Comparison of ENCODE assay signal across 6 worm cellular contexts in genomic region chrV:14548510-14548909, ce11.
TF ChIP-seq lines count a peak whose summit lies in the region.

No protein-coding gene starts in this region.

TF ChIP-seq in whole organism, L1 larva, 84 proteins besides CTCF, POLR2A, EP300 and RAD21:
- no peak for TF ChIP-seq fos-1 (tag; optimal IDR thresholded peaks at IDR 0.05; lab: Kevin White, UChicago)
- TF ChIP-seq efl-1 (optimal IDR thresholded peaks at IDR 0.05; lab: Kevin White, UChicago) = no peak
- TF ChIP-seq efl-1 (GFP tag; optimal IDR thresholded peaks at IDR 0.05 in 1 of 2; lab: Kevin White, UChicago) = peak in 1 of 2 experiments; percentile 10
- peak; percentile 17 for TF ChIP-seq mep-1 (tag; optimal IDR thresholded peaks at IDR 0.05; lab: Kevin White, UChicago)
- TF ChIP-seq blmp-1 (tag; optimal IDR thresholded peaks at IDR 0.05; lab: Kevin White, UChicago) = peak; percentile 71

TF ChIP-seq in whole organism, L2 larva, 48 proteins besides CTCF, POLR2A, EP300 and RAD21:
- TF ChIP-seq lin-13 (GFP tag; optimal IDR thresholded peaks at IDR 0.05; lab: Kevin White, UChicago) = no peak
- no peak for TF ChIP-seq blmp-1 (tag; optimal IDR thresholded peaks at IDR 0.05; lab: Kevin White, UChicago; ENCODE audit: insufficient read depth)
- TF ChIP-seq mab-5 (tag; optimal IDR thresholded peaks at IDR 0.05; lab: Kevin White, UChicago) = no peak
- TF ChIP-seq elt-3 (tag; optimal IDR thresholded peaks at IDR 0.05; lab: Kevin White, UChicago) = no peak
- no peak for TF ChIP-seq ztf-4 (tag; optimal IDR thresholded peaks at IDR 0.05; lab: Kevin White, UChicago)
- TF ChIP-seq ceh-82 (tag; optimal IDR thresholded peaks at IDR 0.05; lab: Kevin White, UChicago) = no peak
- TF ChIP-seq skn-1 (tag; optimal IDR thresholded peaks at IDR 0.05; lab: Kevin White, UChicago) = no peak
- TF ChIP-seq fos-1 (tag; optimal IDR thresholded peaks at IDR 0.05; lab: Kevin White, UChicago) = peak; percentile 16
- no peak for TF ChIP-seq dmd-4 (tag; optimal IDR thresholded peaks at IDR 0.05; lab: Kevin White, UChicago)
- TF ChIP-seq Y55F3AM.14 (GFP tag; optimal IDR thresholded peaks at IDR 0.05; lab: Kevin White, UChicago) = no peak
- peak; percentile 34 for TF ChIP-seq C34F6.9 (tag; optimal IDR thresholded peaks at IDR 0.05; lab: Kevin White, UChicago)
- TF ChIP-seq sem-4 (tag; optimal IDR thresholded peaks at IDR 0.05; lab: Kevin White, UChicago) = no peak
- TF ChIP-seq gmeb-1 (tag; optimal IDR thresholded peaks at IDR 0.05; lab: Kevin White, UChicago) = no peak
TF ChIP-seq in whole organism, L2 larva: peak in this region for 2.

TF ChIP-seq in whole organism, L3 larva, 47 proteins besides CTCF, POLR2A, EP300 and RAD21:
- TF ChIP-seq elt-1 (tag; optimal IDR thresholded peaks at IDR 0.05; lab: Kevin White, UChicago) = no peak
- peak; percentile 7 for TF ChIP-seq elt-2 (tag; optimal IDR thresholded peaks at IDR 0.05; lab: Kevin White, UChicago)
TF ChIP-seq in whole organism, L3 larva: peak in this region for 1.

TF ChIP-seq in whole organism, L4 larva, 104 proteins besides CTCF, POLR2A, EP300 and RAD21:
- TF ChIP-seq ama-1 (optimal IDR thresholded peaks at IDR 0.05; lab: Kevin White, UChicago) (no peak), nhr-28 (tag; optimal IDR thresholded peaks at IDR 0.05; lab: Kevin White, UChicago) (peak; percentile 6), mdl-1 (tag; optimal IDR thresholded peaks at IDR 0.05; lab: Kevin White, UChicago) (no peak), unc-62 (GFP tag; optimal IDR thresholded peaks at IDR 0.05 in 1 of 2; lab: Kevin White, UChicago) (peak in 1 of 2 experiments; percentile 63), unc-62 (tag; optimal IDR thresholded peaks at IDR 0.05; lab: Kevin White, UChicago) (no peak)

TF ChIP-seq in whole organism, late embryonic, 69 proteins besides CTCF, POLR2A, EP300 and RAD21:
- TF ChIP-seq dmd-4 (tag; optimal IDR thresholded peaks at IDR 0.05; lab: Kevin White, UChicago; ENCODE audit: borderline replicate concordance) = no peak
- no peak for TF ChIP-seq hlh-8 (tag; optimal IDR thresholded peaks at IDR 0.05; lab: Kevin White, UChicago)
- peak; percentile 66 for TF ChIP-seq ceh-34 (tag; optimal IDR thresholded peaks at IDR 0.05; lab: Kevin White, UChicago)

TF ChIP-seq in whole organism, mixed stage, embryonic, 35 proteins besides CTCF, POLR2A, EP300 and RAD21:
- TF ChIP-seq lsy-2 (tag; optimal IDR thresholded peaks at IDR 0.05; lab: Kevin White, UChicago) (no peak), unc-120 (tag; optimal IDR thresholded peaks at IDR 0.05; lab: Kevin White, UChicago; ENCODE audit: poor library complexity, severe bottlenecking) (peak; percentile 9)

Comparison
In these comparisons a context has a peak if more than half of its experiments do, and no peak if none do; other contexts are left out.
1. Of the 29 proteins assayed by ChIP-seq in both whole organism, L4 larva and whole organism, L1 larva: peak only in whole organism, L4 larva: nhr-28; only in whole organism, L1 larva: mep-1; in both: none; in neither: 26; mixed calls (peak in some experiments, not most) for 1.